Worm (Caenorhabditis elegans) whole organism, young adult: ENCODE measurements around the gene rabn-5.

ENCODE experiments used
- B0019.2 ChIP-seq: fragments of 200-800 bp; sonication (Bioruptor generic); conservative IDR thresholded peaks from 2 replicates; pipeline ENCODE4 v1.3.6; 2022; ENCODE audit warnings: missing genetic modification reagents, missing genetic modification characterization, missing compliant biosample characterization
- lsy-27 ChIP-seq: sonication (generic microtip); optimal IDR thresholded peaks from 2 replicates; lab custom pipeline; 2017; ENCODE audit warnings: missing genetic modification characterization, mild to moderate bottlenecking, missing compliant biosample characterization, antibody characterized with exemption, missing genotype, borderline replicate concordance; ENCODE audit not compliant: insufficient read depth
- nhr-80 ChIP-seq: sonication (generic microtip); optimal IDR thresholded peaks from 2 replicates; lab custom pipeline; 2016; ENCODE audit warnings: missing genetic modification characterization, missing compliant biosample characterization
- xnd-1 ChIP-seq: sonication (generic microtip); optimal IDR thresholded peaks from 2 replicates; lab custom pipeline; 2016; ENCODE audit warnings: missing genotype, missing genetic modification reagents, missing genetic modification characterization, missing compliant biosample characterization
- ztf-22 ChIP-seq: fragments of 200-800 bp; sonication (Bioruptor generic); optimal IDR thresholded peaks from 2 replicates; lab custom pipeline; 2018; ENCODE audit warnings: mild to moderate bottlenecking, missing genetic modification characterization, moderate library complexity, missing compliant biosample characterization

- TF ChIP-seq nhr-80 (tag; lab: Kevin White, UChicago) (no peak), B0019.2 (GFP tag; lab: Robert Waterston, UW) (no peak), xnd-1 (no peak), lsy-27 (tag; lab: Kevin White, UChicago) (no peak), ztf-22 (no peak)
These were observed 13.9 kb downstream of the rabn-5 start, which contains the start of the genes mig-21 and F01F1.2 for ce11 chrIII:5878215-5878614.
